Worm (Caenorhabditis elegans): ENCODE results near the gene knl-3.

DNA sequence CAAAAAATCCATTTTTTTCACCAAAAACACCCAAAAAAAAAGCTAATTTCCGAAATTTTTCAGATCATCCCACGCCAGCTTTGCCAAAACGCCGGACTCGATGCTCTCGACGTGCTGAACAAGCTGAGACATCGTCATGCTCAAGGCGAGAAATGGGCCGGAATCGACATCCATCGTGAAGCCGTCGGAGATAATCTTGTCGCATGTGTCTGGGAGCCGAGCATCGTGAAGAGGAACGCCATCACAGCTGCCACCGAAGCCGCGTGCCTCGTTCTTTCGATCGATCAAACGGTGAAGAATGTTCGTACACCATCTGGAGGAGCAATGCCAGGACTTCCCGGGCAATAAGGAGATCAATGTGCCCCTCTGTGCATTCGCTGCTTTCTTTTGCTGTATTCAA is 5.8 kb downstream of the knl-3 start:
- TF ChIP-seq klf-2 (GFP tag; conservative IDR thresholded peaks at IDR 0.05) = no peak
- no peak for TF ChIP-seq flt-1 (GFP tag; IDR thresholded peaks at IDR 0.05)
- TF ChIP-seq ref-1 (GFP tag; conservative IDR thresholded peaks at IDR 0.05) = no peak
- TF ChIP-seq ztf-23 (GFP tag; IDR thresholded peaks at IDR 0.05) = no peak

All from whole organism, midembryonic.